Worm (Caenorhabditis elegans) whole organism, L3 larva: Measurements from ENCODE around the gene R01H10.4.
A peak's percentile ranks its signal among the peaks of the same experiment; 100 is the strongest.
"Not testable (repeated sequence)": the region's sequence is repeated elsewhere in the genome, so short reads cannot be mapped to it uniquely, and the experiment has no call there.

Experiments
- R02D3.7 ChIP-seq: fragments of 150-350 bp; optimal IDR thresholded peaks from 2 replicates; lab custom pipeline; 2014; ENCODE audit warnings: missing biosample characterization, missing genetic modification characterization
- ZK546.5 ChIP-seq: sonication (generic microtip); optimal IDR thresholded peaks from 2 replicates; lab custom pipeline; 2017; ENCODE audit warnings: missing biosample characterization, missing genetic modification characterization
- ama-1 ChIP-seq: fragments of 150-350 bp; optimal IDR thresholded peaks from 2 replicates; lab custom pipeline; 2018
- ceh-16 ChIP-seq: sonication (generic microtip); optimal IDR thresholded peaks from 2 replicates; lab custom pipeline; 2017; ENCODE audit warnings: missing biosample characterization, missing genetic modification characterization
- ceh-82 ChIP-seq: fragments of 150-350 bp; optimal IDR thresholded peaks from 2 replicates; lab custom pipeline; 2014; ENCODE audit warnings: missing biosample characterization, missing genetic modification characterization
- ceh-9 ChIP-seq: sonication (generic microtip); optimal IDR thresholded peaks from 2 replicates; lab custom pipeline; 2018; ENCODE audit warnings: missing biosample characterization, missing genetic modification characterization
- daf-12 ChIP-seq: fragments of 150-350 bp; optimal IDR thresholded peaks from 2 replicates; lab custom pipeline; 2014; ENCODE audit warnings: missing biosample characterization, missing genetic modification reagents, missing genetic modification characterization
- egl-27 ChIP-seq: sonication (generic microtip); optimal IDR thresholded peaks from 4 replicates; lab custom pipeline; 2017; ENCODE audit warnings: missing biosample characterization, missing genetic modification reagents, missing genetic modification characterization
- egl-5 ChIP-seq: fragments of 150-350 bp; optimal IDR thresholded peaks from 2 replicates; lab custom pipeline; 2017; ENCODE audit warnings: missing biosample characterization, missing genetic modification reagents, missing genetic modification characterization, inconsistent platforms
- elt-2 ChIP-seq: sonication (generic microtip); optimal IDR thresholded peaks from 2 replicates; lab custom pipeline; 2016; ENCODE audit warnings: missing genetic modification reagents, mild to moderate bottlenecking, missing genetic modification characterization, missing compliant biosample characterization
- elt-3 ChIP-seq, 3 experiments: fragments of 150-350 bp in 1 of 3; sonication (generic microtip) in 2 of 3; optimal IDR thresholded peaks; 2 replicates in 2 of 3; 4 replicates in 1 of 3; lab custom pipeline; 2014 to 2017; ENCODE audit warnings: missing biosample characterization in 3 of 3, missing genetic modification characterization in 3 of 3
- eor-1 ChIP-seq, 2 experiments: fragments of 150-350 bp; optimal IDR thresholded peaks; 2 replicates each; lab custom pipeline; 2014 to 2018; ENCODE audit warnings: missing biosample characterization in 2 of 2, missing genetic modification characterization in 2 of 2
- fkh-2 ChIP-seq: fragments of 150-350 bp; optimal IDR thresholded peaks from 2 replicates; lab custom pipeline; 2014; ENCODE audit warnings: missing biosample characterization, missing genetic modification reagents, missing genetic modification characterization
- fos-1 ChIP-seq: fragments of 150-350 bp; optimal IDR thresholded peaks from 2 replicates; lab custom pipeline; 2014; ENCODE audit warnings: missing biosample characterization, missing genetic modification characterization
- hmg-11 ChIP-seq: sonication (generic microtip); optimal IDR thresholded peaks from 2 replicates; lab custom pipeline; 2016; ENCODE audit warnings: missing genetic modification characterization, missing compliant biosample characterization
- jun-1 ChIP-seq: fragments of 150-350 bp; optimal IDR thresholded peaks from 2 replicates; lab custom pipeline; 2014; ENCODE audit warnings: missing biosample characterization, missing genetic modification reagents, missing genetic modification characterization
- lin-15B ChIP-seq: fragments of 150-350 bp; optimal IDR thresholded peaks from 2 replicates; lab custom pipeline; 2014; ENCODE audit warnings: missing biosample characterization, missing genetic modification characterization
- lin-39 ChIP-seq: fragments of 150-350 bp; optimal IDR thresholded peaks from 2 replicates; lab custom pipeline; 2018; ENCODE audit warnings: missing biosample characterization, missing genetic modification reagents, missing genetic modification characterization
- lsy-12 ChIP-seq: sonication (generic microtip); optimal IDR thresholded peaks from 2 replicates; lab custom pipeline; 2016; ENCODE audit warnings: mild to moderate bottlenecking, missing genetic modification characterization, missing compliant biosample characterization
- mdl-1 ChIP-seq: fragments of 150-350 bp; optimal IDR thresholded peaks from 2 replicates; lab custom pipeline; 2014; ENCODE audit warnings: missing biosample characterization, missing genetic modification characterization
- mml-1 ChIP-seq: fragments of 150-350 bp; sonication (generic microtip); optimal IDR thresholded peaks from 3 replicates; lab custom pipeline; 2014; ENCODE audit warnings: missing biosample characterization, missing genetic modification characterization
- nfya-1 ChIP-seq: sonication (generic microtip); optimal IDR thresholded peaks from 2 replicates; lab custom pipeline; 2017; ENCODE audit warnings: missing genetic modification characterization, mild to moderate bottlenecking, missing compliant biosample characterization, antibody characterized with exemption, moderate library complexity; ENCODE audit not compliant: insufficient read depth
- nhr-11 ChIP-seq: fragments of 150-350 bp; optimal IDR thresholded peaks from 2 replicates; lab custom pipeline; 2014; ENCODE audit warnings: missing biosample characterization, missing genetic modification characterization
- nhr-12 ChIP-seq: fragments of 150-350 bp; optimal IDR thresholded peaks from 2 replicates; lab custom pipeline; 2014; ENCODE audit warnings: missing biosample characterization, missing genetic modification characterization
- nhr-23 ChIP-seq: fragments of 150-350 bp; optimal IDR thresholded peaks from 2 replicates; lab custom pipeline; 2014; ENCODE audit warnings: missing biosample characterization, missing genetic modification reagents, missing genetic modification characterization
- nhr-25 ChIP-seq: sonication (generic microtip); optimal IDR thresholded peaks from 2 replicates; lab custom pipeline; 2017; ENCODE audit warnings: missing biosample characterization, missing genetic modification characterization
- nhr-43 ChIP-seq: sonication (generic microtip); optimal IDR thresholded peaks from 2 replicates; lab custom pipeline; 2016; ENCODE audit warnings: mild to moderate bottlenecking, missing genetic modification characterization, missing compliant biosample characterization; ENCODE audit not compliant: poor library complexity, severe bottlenecking
- nhr-67 ChIP-seq: fragments of 150-350 bp; optimal IDR thresholded peaks from 2 replicates; lab custom pipeline; 2014; ENCODE audit warnings: missing biosample characterization, missing genetic modification characterization
- nhr-76 ChIP-seq: fragments of 150-350 bp; sonication (generic microtip); optimal IDR thresholded peaks from 5 replicates; lab custom pipeline; 2014; ENCODE audit warnings: missing biosample characterization, missing genetic modification characterization
- nhr-77 ChIP-seq: fragments of 150-350 bp; optimal IDR thresholded peaks from 2 replicates; lab custom pipeline; 2014; ENCODE audit warnings: missing biosample characterization, missing genetic modification characterization
- pha-4 ChIP-seq: fragments of 150-350 bp; optimal IDR thresholded peaks from 2 replicates; lab custom pipeline; 2014; ENCODE audit warnings: missing biosample characterization, missing genetic modification reagents, missing genetic modification characterization
- pqm-1 ChIP-seq: fragments of 150-350 bp; optimal IDR thresholded peaks from 2 replicates; lab custom pipeline; 2017; ENCODE audit warnings: missing biosample characterization, missing genetic modification characterization, inconsistent platforms
- sea-2 ChIP-seq: fragments of 150-350 bp; sonication (generic microtip); optimal IDR thresholded peaks from 4 replicates; lab custom pipeline; 2014; ENCODE audit warnings: missing biosample characterization, missing genetic modification reagents, missing genetic modification characterization
- skn-1 ChIP-seq: fragments of 150-350 bp; optimal IDR thresholded peaks from 2 replicates; lab custom pipeline; 2014; ENCODE audit warnings: missing biosample characterization, missing genetic modification characterization
- snpc-4 ChIP-seq: fragments of 150-350 bp; optimal IDR thresholded peaks from 2 replicates; lab custom pipeline; 2014; ENCODE audit warnings: missing biosample characterization, missing genetic modification characterization
- tbx-2 ChIP-seq: sonication (generic microtip); optimal IDR thresholded peaks from 2 replicates; lab custom pipeline; 2016; ENCODE audit warnings: mild to moderate bottlenecking, missing genetic modification characterization, missing compliant biosample characterization
- unc-39 ChIP-seq: sonication (generic microtip); optimal IDR thresholded peaks from 4 replicates; lab custom pipeline; 2017; ENCODE audit warnings: missing biosample characterization, missing genetic modification characterization
- unc-62 ChIP-seq: fragments of 150-350 bp; sonication (generic microtip); optimal IDR thresholded peaks from 4 replicates; lab custom pipeline; 2014; ENCODE audit warnings: missing biosample characterization, missing genetic modification reagents, missing genetic modification characterization
- zag-1 ChIP-seq: fragments of 150-350 bp; optimal IDR thresholded peaks from 2 replicates; lab custom pipeline; 2014; ENCODE audit warnings: missing biosample characterization, missing genetic modification characterization
- ztf-11 ChIP-seq: fragments of 150-350 bp; optimal IDR thresholded peaks from 2 replicates; lab custom pipeline; 2014; ENCODE audit warnings: missing biosample characterization, missing genetic modification characterization
- ztf-4 ChIP-seq: fragments of 150-350 bp; optimal IDR thresholded peaks from 2 replicates; lab custom pipeline; 2014; ENCODE audit warnings: missing biosample characterization, missing genetic modification characterization

R01H10.4 gene

DNA sequence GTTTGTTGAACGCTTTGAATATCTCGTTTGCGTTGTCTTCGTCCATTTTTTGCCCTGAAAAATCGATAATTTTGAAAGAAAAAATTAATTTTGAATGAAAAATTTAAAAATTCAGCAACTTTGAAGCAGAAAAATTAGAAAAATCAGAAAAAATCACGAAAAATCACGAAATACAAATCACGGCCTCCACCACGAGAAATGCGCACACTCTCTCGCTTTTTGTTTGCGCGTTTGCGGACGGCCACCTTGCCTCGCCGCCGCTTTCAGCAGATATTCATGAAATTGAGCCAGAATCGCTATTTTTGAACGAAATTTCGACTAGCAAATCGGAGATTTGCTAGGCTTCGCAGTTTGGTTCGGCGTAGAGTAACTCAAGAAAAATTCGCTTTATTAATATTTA, 12.2 kb downstream of the R01H10.4 start, which contains the start of gene inpp-4B:
TSS of gene inpp-4B (minus strand) at position 54 of the 400 bp plus-strand sequence.
- TF ChIP-seq nhr-25; unc-39 (tag; lab: Kevin White, UChicago); pqm-1 (tag; lab: Kevin White, UChicago): not testable (repeated sequence)

DNA sequence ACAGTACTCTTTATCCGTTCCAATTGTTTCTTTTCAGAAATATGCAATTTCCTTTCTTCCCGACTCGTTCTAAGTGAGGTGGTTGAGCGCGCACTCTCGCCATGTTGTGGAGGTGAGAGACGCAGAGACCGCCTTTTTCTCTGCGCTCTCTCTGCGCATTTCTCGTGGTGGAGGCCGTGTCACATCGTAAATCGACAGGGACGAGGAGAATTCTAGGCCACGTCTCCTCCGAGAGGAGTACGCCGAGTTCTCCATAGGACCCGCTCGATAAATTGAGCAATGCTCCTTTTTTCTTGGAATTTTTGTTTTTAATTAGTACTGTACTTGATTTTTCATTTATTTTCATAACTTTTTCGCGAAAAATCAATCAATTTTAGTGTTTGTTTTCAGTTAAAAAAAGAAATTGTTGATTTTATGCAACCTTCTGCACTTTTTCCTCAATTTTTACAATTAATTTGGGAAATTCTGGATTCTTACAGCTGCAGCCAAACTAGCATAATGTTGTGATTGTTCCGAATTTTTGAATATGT, 16.2 kb downstream of the R01H10.4 start, which contains the start of gene cnk-1:
TSS of gene cnk-1 (plus strand) at position 480 of the 530 bp plus-strand sequence.
- TF ChIP-seq egl-5 (tag; lab: Kevin White, UChicago), result no peak
- no peak for TF ChIP-seq ceh-16
- peak; percentile 64 for TF ChIP-seq lin-39
- TF ChIP-seq daf-12, result no peak
- TF ChIP-seq tbx-2 (tag; lab: Kevin White, UChicago), result peak; percentile 56
- no peak for TF ChIP-seq fos-1 (tag; lab: Kevin White, UChicago)
- TF ChIP-seq pha-4 (tag; lab: Kevin White, UChicago), result peak; percentile 46
- TF ChIP-seq R02D3.7 (tag; lab: Kevin White, UChicago), result peak; percentile 89
- peak; percentile 14 for TF ChIP-seq nhr-25
- peak; percentile 91 for TF ChIP-seq lin-15B (tag; lab: Kevin White, UChicago)
- peak; percentile 22 for TF ChIP-seq skn-1
- TF ChIP-seq nhr-23, result peak; percentile 65
- TF ChIP-seq nhr-43 (tag; lab: Kevin White, UChicago), result peak; percentile 92
- TF ChIP-seq nhr-12 (tag; lab: Kevin White, UChicago), result no peak
- peak; percentile 37 for TF ChIP-seq hmg-11 (tag; lab: Kevin White, UChicago)
- TF ChIP-seq nfya-1 (tag; lab: Kevin White, UChicago), result peak; percentile 60
- no peak for TF ChIP-seq nhr-11
- TF ChIP-seq lsy-12 (tag; lab: Kevin White, UChicago), result peak; percentile 57
- TF ChIP-seq elt-2 (tag; lab: Kevin White, UChicago), result peak; percentile 38
- no peak for TF ChIP-seq eor-1 (tag; optimal IDR thresholded peaks at IDR 0.05; lab: Kevin White, UChicago)

DNA sequence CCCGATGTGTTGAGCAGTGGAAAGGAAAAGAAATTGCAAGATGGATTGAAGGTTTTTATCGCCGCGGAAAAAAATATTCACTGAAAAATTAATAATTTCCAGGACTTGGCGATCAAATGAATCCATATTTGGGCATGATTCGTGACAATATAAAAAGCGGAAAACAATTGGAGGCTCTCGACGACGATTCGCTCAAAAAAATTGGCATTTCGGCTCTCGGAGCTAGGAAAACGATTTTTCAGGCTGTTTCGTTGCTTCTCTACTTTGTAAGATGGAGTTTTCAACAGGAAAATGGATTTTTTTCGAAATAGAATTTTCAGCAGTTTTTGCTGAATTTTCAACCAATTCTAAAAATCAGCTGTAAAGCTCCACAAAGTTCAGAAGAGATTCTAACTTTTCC, 17.2 kb downstream of the R01H10.4 start:
- TF ChIP-seq unc-39 (tag; lab: Kevin White, UChicago), result no peak
- no peak for TF ChIP-seq ceh-16
- no peak for TF ChIP-seq skn-1
- TF ChIP-seq tbx-2 (tag; lab: Kevin White, UChicago), result no peak
- no peak for TF ChIP-seq ztf-11
- no peak for TF ChIP-seq mml-1 (tag; lab: Kevin White, UChicago)
- TF ChIP-seq daf-12, result no peak
- no peak for TF ChIP-seq mdl-1
- no peak for TF ChIP-seq pha-4 (tag; lab: Kevin White, UChicago)
- TF ChIP-seq nhr-12 (tag; lab: Kevin White, UChicago), result no peak
- TF ChIP-seq lsy-12 (tag; lab: Kevin White, UChicago), result no peak
- TF ChIP-seq zag-1 (tag; lab: Kevin White, UChicago), result no peak
- no peak for TF ChIP-seq snpc-4 (tag; lab: Kevin White, UChicago)

DNA sequence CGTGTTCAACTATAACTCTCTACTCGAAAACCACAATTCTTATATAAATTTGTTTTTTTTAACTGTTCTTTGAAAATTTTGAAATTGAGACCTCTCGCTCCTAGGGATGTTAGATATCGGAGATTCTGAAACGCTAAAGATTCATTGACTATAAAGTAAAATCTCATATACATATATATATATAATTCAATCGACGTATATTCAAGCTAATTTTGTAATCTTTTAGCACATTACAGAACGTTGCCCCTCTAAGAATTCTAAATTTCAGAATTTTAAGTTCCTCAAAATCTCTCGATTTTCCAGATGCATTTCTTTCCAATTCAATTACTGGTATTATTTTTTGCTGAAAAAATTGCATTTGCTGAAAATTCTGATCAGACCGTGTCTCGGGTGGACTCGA, 24.2 kb downstream of the R01H10.4 start, which contains the start of gene pad-2:
TSS of gene pad-2 (plus strand) at position 301 of the 400 bp plus-strand sequence.
- TF ChIP-seq snpc-4 (tag; lab: Kevin White, UChicago), result no peak
- TF ChIP-seq zag-1 (tag; lab: Kevin White, UChicago), result no peak
- no peak for TF ChIP-seq nhr-67
- TF ChIP-seq sea-2 (GFP tag; lab: Kevin White, UChicago), result no peak

DNA sequence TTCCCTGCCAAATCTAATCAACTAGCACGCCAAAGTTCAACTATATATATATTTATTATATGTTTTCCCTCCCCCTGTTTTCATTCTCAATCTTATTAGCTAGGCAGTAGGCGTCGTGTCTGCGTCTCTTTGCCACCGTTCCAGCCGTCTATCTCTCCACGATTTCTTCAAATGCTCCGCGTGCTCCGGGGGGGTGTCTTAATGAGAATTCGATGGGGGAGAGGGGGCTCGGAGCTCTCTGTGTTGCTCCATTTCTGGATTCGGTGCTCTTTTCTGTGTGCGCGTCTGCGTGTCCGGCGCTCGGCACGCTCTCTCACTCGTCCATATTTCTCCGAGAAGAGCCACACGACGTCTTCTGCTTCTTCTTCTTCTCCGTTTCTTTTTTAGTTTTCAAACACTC, 29.6 kb downstream of the R01H10.4 start:
- TF ChIP-seq nhr-12 (tag; lab: Kevin White, UChicago), result no peak
- TF ChIP-seq nhr-76 (tag; lab: Kevin White, UChicago), result no peak
- no peak for TF ChIP-seq ama-1 (lab: Kevin White, UChicago)
- TF ChIP-seq ZK546.5 (tag; lab: Kevin White, UChicago), result no peak
- TF ChIP-seq jun-1 (tag; lab: Kevin White, UChicago), result no peak
- no peak for TF ChIP-seq nhr-11
- TF ChIP-seq eor-1 (tag; optimal IDR thresholded peaks at IDR 0.05; lab: Kevin White, UChicago), result no peak
- no peak for TF ChIP-seq zag-1 (tag; lab: Kevin White, UChicago)
- TF ChIP-seq lin-15B (tag; lab: Kevin White, UChicago), result peak; percentile 52
- TF ChIP-seq unc-39 (tag; lab: Kevin White, UChicago), result no peak
- no peak for TF ChIP-seq skn-1
- no peak for TF ChIP-seq ztf-4 (tag; lab: Kevin White, UChicago)
- no peak for TF ChIP-seq fkh-2 (tag; lab: Kevin White, UChicago)
- TF ChIP-seq egl-27 (tag; lab: Kevin White, UChicago), result no peak
- no peak for TF ChIP-seq egl-5 (tag; lab: Kevin White, UChicago)
- no peak for TF ChIP-seq fos-1 (tag; lab: Kevin White, UChicago)
- TF ChIP-seq nhr-77 (tag; lab: Kevin White, UChicago), result no peak
- no peak for TF ChIP-seq elt-3 (tag; optimal IDR thresholded peaks at IDR 0.05; lab: Kevin White, UChicago)
- TF ChIP-seq unc-62 (GFP tag; lab: Kevin White, UChicago), result no peak
- no peak for TF ChIP-seq R02D3.7 (tag; lab: Kevin White, UChicago)
- no peak for TF ChIP-seq ztf-11
- TF ChIP-seq nfya-1 (tag; lab: Kevin White, UChicago), result peak; percentile 74
- no peak for TF ChIP-seq nhr-25
- no peak for TF ChIP-seq ceh-9
- TF ChIP-seq lsy-12 (tag; lab: Kevin White, UChicago), result no peak
- TF ChIP-seq nhr-43 (tag; lab: Kevin White, UChicago), result no peak
- no peak for TF ChIP-seq ceh-82
- no peak for TF ChIP-seq nhr-23
- peak; percentile 11 for TF ChIP-seq snpc-4 (tag; lab: Kevin White, UChicago)
- TF ChIP-seq hmg-11 (tag; lab: Kevin White, UChicago), result peak; percentile 73
- TF ChIP-seq tbx-2 (tag; lab: Kevin White, UChicago), result peak; percentile 8
